Worm (Caenorhabditis elegans): ENCODE results near the gene C04F6.9.

C04F6.9 gene

ce11 chrX:3443526-3443925, 41.7 kb downstream of the C04F6.9 start, which contains the start of gene ZK813.2:
ZK813.2 (plus strand) TSS chrX:3443826.
- TF ChIP-seq elt-1 (tag; optimal IDR thresholded peaks at IDR 0.05; ENCODE audit: borderline replicate concordance, insufficient read depth), result no peak
- TF ChIP-seq nhr-76 (tag; optimal IDR thresholded peaks at IDR 0.05), result no peak
- TF ChIP-seq elt-3 (tag; optimal IDR thresholded peaks at IDR 0.05), result no peak
- no peak for TF ChIP-seq nhr-2 (tag; optimal IDR thresholded peaks at IDR 0.05)
- TF ChIP-seq unc-39 (tag; optimal IDR thresholded peaks at IDR 0.05), result no peak
- TF ChIP-seq blmp-1 (tag; optimal IDR thresholded peaks at IDR 0.05), result no peak
- TF ChIP-seq drap-1 (GFP tag; optimal IDR thresholded peaks at IDR 0.05), result no peak
- TF ChIP-seq snpc-4 (tag; optimal IDR thresholded peaks at IDR 0.05), result no peak
- TF ChIP-seq pha-4 (tag; optimal IDR thresholded peaks at IDR 0.05), result no peak
- TF ChIP-seq sem-2 (GFP tag; optimal IDR thresholded peaks at IDR 0.05), result no peak
- TF ChIP-seq unc-62 (GFP tag; optimal IDR thresholded peaks at IDR 0.05), result no peak
- TF ChIP-seq nhr-237 (tag; optimal IDR thresholded peaks at IDR 0.05), result no peak
- no peak for TF ChIP-seq hlh-1 (tag; optimal IDR thresholded peaks at IDR 0.05)
- no peak for TF ChIP-seq ham-2 (GFP tag; optimal IDR thresholded peaks at IDR 0.05)
- no peak for TF ChIP-seq mab-5 (tag; optimal IDR thresholded peaks at IDR 0.05)

- TF ChIP-seq mls-2 (tag; optimal IDR thresholded peaks at IDR 0.05), result no peak
- TF ChIP-seq ham-2 (GFP tag; optimal IDR thresholded peaks at IDR 0.05), result no peak
- no peak for TF ChIP-seq flh-1 (GFP tag; optimal IDR thresholded peaks at IDR 0.05)
- TF ChIP-seq mep-1 (tag; optimal IDR thresholded peaks at IDR 0.05), result no peak
- no peak for TF ChIP-seq ceh-39 (tag; optimal IDR thresholded peaks at IDR 0.05)
- TF ChIP-seq nhr-237 (tag; optimal IDR thresholded peaks at IDR 0.05), result no peak
- no peak for TF ChIP-seq mab-5 (tag; optimal IDR thresholded peaks at IDR 0.05)
- no peak for TF ChIP-seq lin-13 (tag; optimal IDR thresholded peaks at IDR 0.05)
- no peak for TF ChIP-seq cnd-1 (tag; optimal IDR thresholded peaks at IDR 0.05)
- no peak for TF ChIP-seq elt-1 (tag; optimal IDR thresholded peaks at IDR 0.05; ENCODE audit: borderline replicate concordance, insufficient read depth)
- TF ChIP-seq elt-3 (tag; optimal IDR thresholded peaks at IDR 0.05), result no peak
- no peak for TF ChIP-seq unc-39 (tag; optimal IDR thresholded peaks at IDR 0.05)
- no peak for TF ChIP-seq unc-120 (tag; optimal IDR thresholded peaks at IDR 0.05; ENCODE audit: poor library complexity, severe bottlenecking)
- no peak for TF ChIP-seq bed-3 (GFP tag; optimal IDR thresholded peaks at IDR 0.05)
- no peak for TF ChIP-seq unc-62 (GFP tag; optimal IDR thresholded peaks at IDR 0.05)
- no peak for TF ChIP-seq lin-32 (GFP tag; optimal IDR thresholded peaks at IDR 0.05)
Measured at ce11 chrX:3444514-3444913, 42.7 kb downstream of the C04F6.9 start, which contains the start of gene ZK813.7. ZK813.7 (plus strand) TSS chrX:3444814.

DNA sequence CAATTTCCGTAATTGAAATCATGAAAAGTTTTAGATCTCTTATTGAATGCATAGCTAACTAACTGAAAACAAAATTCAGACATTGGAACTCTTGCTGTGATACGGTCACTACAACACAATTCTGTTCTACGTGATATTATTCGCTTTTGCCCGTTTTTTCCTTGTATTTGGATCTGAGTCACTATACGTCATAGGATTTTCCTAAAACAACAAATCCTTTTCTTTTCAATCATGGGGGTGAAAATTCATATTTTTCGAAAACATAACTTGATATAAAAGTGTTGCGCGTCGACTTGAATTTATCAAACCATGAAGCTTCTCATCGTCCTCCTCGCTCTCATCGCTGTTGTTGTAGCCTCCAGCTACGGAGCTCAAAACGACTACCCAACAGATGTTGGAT, 44.2 kb downstream of the C04F6.9 start, which contains the start of gene ZK813.1:
ZK813.1 (plus strand) TSS at position 301 of the 400 bp plus-strand sequence.
- TF ChIP-seq blmp-1 (tag; optimal IDR thresholded peaks at IDR 0.05), result no peak
- no peak for TF ChIP-seq lsy-2 (tag; optimal IDR thresholded peaks at IDR 0.05)
- no peak for TF ChIP-seq elt-3 (tag; optimal IDR thresholded peaks at IDR 0.05)
- no peak for TF ChIP-seq mab-5 (tag; optimal IDR thresholded peaks at IDR 0.05)
- TF ChIP-seq snpc-4 (tag; optimal IDR thresholded peaks at IDR 0.05), result no peak
- TF ChIP-seq M03D4.4 (tag; optimal IDR thresholded peaks at IDR 0.05), result no peak

DNA sequence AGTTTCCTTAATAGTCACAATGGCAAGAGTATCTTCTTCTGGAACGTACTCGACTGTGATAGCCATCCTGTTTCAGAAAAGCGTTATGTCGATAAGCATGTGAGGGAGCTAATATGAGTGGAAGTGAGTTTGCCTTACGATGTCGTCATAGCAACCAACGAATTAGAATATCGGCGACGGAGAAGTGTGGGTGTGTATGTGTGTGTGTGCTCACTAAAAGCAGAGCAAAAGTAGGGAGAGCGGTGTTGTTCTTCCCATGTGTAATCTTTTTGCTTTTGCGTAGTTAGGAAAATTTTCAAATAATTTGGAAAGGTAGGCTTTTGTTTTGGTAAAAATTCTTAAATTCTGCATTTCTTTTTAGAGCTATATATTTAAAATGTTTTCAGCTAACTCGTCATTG, 49.3 kb downstream of the C04F6.9 start, which contains the start of gene ZK813.5:
ZK813.5 (minus strand) TSS at position 101 of the 400 bp plus-strand sequence.
- TF ChIP-seq unc-39 (tag; optimal IDR thresholded peaks at IDR 0.05), result no peak
- TF ChIP-seq mab-5 (tag; optimal IDR thresholded peaks at IDR 0.05), result no peak
- no peak for TF ChIP-seq ceh-43 (GFP tag; optimal IDR thresholded peaks at IDR 0.05)
- TF ChIP-seq hlh-1 (tag; optimal IDR thresholded peaks at IDR 0.05), result no peak
- no peak for TF ChIP-seq unc-120 (tag; optimal IDR thresholded peaks at IDR 0.05; ENCODE audit: poor library complexity, severe bottlenecking)
- TF ChIP-seq blmp-1 (tag; optimal IDR thresholded peaks at IDR 0.05), result no peak
- no peak for TF ChIP-seq mls-2 (tag; optimal IDR thresholded peaks at IDR 0.05)
- TF ChIP-seq lsy-2 (tag; optimal IDR thresholded peaks at IDR 0.05), result no peak
- no peak for TF ChIP-seq ces-1 (GFP tag; optimal IDR thresholded peaks at IDR 0.05)
- no peak for TF ChIP-seq nhr-2 (tag; optimal IDR thresholded peaks at IDR 0.05)
- no peak for TF ChIP-seq zip-8 (tag; optimal IDR thresholded peaks at IDR 0.05)
- TF ChIP-seq nhr-237 (tag; optimal IDR thresholded peaks at IDR 0.05), result no peak
- no peak for TF ChIP-seq ham-2 (GFP tag; optimal IDR thresholded peaks at IDR 0.05)
- no peak for TF ChIP-seq ztf-11 (tag; optimal IDR thresholded peaks at IDR 0.05)
- TF ChIP-seq nhr-12 (tag; optimal IDR thresholded peaks at IDR 0.05), result no peak
- TF ChIP-seq cnd-1 (tag; optimal IDR thresholded peaks at IDR 0.05), result no peak
- no peak for TF ChIP-seq sem-2 (GFP tag; optimal IDR thresholded peaks at IDR 0.05)
- no peak for TF ChIP-seq mep-1 (tag; optimal IDR thresholded peaks at IDR 0.05)
